Worm (Caenorhabditis elegans) whole organism, early embryonic: ENCODE data around the gene aak-2.

Source experiments
- B0310.2 ChIP-seq: sonication (generic microtip); optimal IDR thresholded peaks from 2 replicates; lab custom pipeline; 2016; ENCODE audit warnings: mild to moderate bottlenecking, missing genetic modification characterization, missing compliant biosample characterization
- F13C5.2 ChIP-seq: sonication (generic microtip); optimal IDR thresholded peaks from 2 replicates; lab custom pipeline; 2017; ENCODE audit warnings: mild to moderate bottlenecking, missing genetic modification characterization, inconsistent platforms, missing compliant biosample characterization
- aly-1 ChIP-seq: sonication (generic microtip); optimal IDR thresholded peaks from 2 replicates; lab custom pipeline; 2016; ENCODE audit warnings: missing genetic modification characterization, missing compliant biosample characterization
- ama-1 ChIP-seq: fragments of 150-350 bp; optimal IDR thresholded peaks from 2 replicates; lab custom pipeline; 2014
- ets-7 ChIP-seq: sonication (generic microtip); optimal IDR thresholded peaks from 2 replicates; lab custom pipeline; 2016; ENCODE audit warnings: missing genotype, missing genetic modification characterization, missing compliant biosample characterization
- flt-1 ChIP-seq: fragments of 200-800 bp; sonication (Bioruptor generic); IDR thresholded peaks from 2 replicates; pipeline ENCODE4 v1.3.6; 2022; ENCODE audit warnings: missing genetic modification characterization, missing compliant biosample characterization
- hmg-4 ChIP-seq: fragments of 200-800 bp; sonication (Bioruptor generic); optimal IDR thresholded peaks from 2 replicates; lab custom pipeline; 2018; ENCODE audit warnings: mild to moderate bottlenecking, missing genetic modification characterization, missing compliant biosample characterization
- hnd-1 ChIP-seq: sonication (generic microtip); optimal IDR thresholded peaks from 2 replicates; lab custom pipeline; 2016; ENCODE audit warnings: missing genetic modification characterization, missing compliant biosample characterization
- scrt-1 ChIP-seq: fragments of 200-800 bp; sonication (Bioruptor generic); IDR thresholded peaks from 2 replicates; pipeline ENCODE4 v1.3.6; 2022; ENCODE audit warnings: missing genetic modification characterization, missing compliant biosample characterization
- sea-1 ChIP-seq: fragments of 200-800 bp; sonication (Bioruptor generic); conservative IDR thresholded peaks from 2 replicates; pipeline ENCODE4 v1.3.6; 2022; ENCODE audit warnings: missing genetic modification characterization, missing compliant biosample characterization
- tbx-11 ChIP-seq: fragments of 200-800 bp; sonication (Bioruptor generic); IDR thresholded peaks from 2 replicates; pipeline ENCODE4 v1.3.6; 2022; ENCODE audit warnings: missing genetic modification characterization, missing compliant biosample characterization
- tra-4 ChIP-seq: sonication (generic microtip); optimal IDR thresholded peaks from 2 replicates; lab custom pipeline; 2017; ENCODE audit warnings: missing genetic modification characterization, missing compliant biosample characterization

DNA sequence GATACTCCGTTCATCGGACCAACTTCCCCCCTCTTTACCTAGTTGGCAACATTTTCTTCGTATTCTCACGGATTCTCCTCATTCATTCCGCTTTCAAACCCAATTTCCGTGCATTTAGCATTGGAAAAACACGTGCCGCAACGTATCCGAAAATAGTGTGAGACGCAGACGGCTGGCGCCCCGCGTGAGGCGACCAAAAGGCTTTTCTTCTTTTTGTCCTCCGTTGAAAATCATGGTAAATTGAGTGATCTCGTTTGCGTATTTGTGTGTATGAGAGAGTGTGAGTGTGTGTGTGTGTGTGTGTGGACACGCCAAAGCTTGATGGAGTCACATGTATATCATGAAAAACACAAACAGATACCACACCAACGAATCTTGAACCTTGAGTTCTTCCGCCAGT is 939 bp downstream of the aak-2 start:
- TF ChIP-seq ama-1 (lab: Kevin White, UChicago) (no peak), tra-4 (no peak), tbx-11 (no peak), B0310.2 (tag; lab: Kevin White, UChicago) (no peak), sea-1 (GFP tag; lab: Robert Waterston, UW) (no peak), flt-1 (no peak), aly-1 (tag; lab: Kevin White, UChicago) (peak; percentile 16), F13C5.2 (tag; lab: Kevin White, UChicago) (no peak), ets-7 (tag; lab: Kevin White, UChicago) (no peak), scrt-1 (GFP tag; lab: Robert Waterston, UW) (no peak), hmg-4 (peak; percentile 50), hnd-1 (tag; lab: Kevin White, UChicago) (no peak)
